Fruit fly (Drosophila melanogaster) whole organism, embryonic: ENCODE measurements around the gene CG34429.
A peak's percentile ranks its signal among the peaks of the same experiment; 100 is the strongest.

ENCODE experiments used
- ATbp ChIP-seq: fragments of 200-800 bp; sonication (Bioruptor generic); optimal IDR thresholded peaks from 2 replicates; lab custom pipeline; 2017; ENCODE audit warnings: missing biosample characterization, mild to moderate bottlenecking, missing genetic modification characterization, missing genetic modification reagents
- Abd-B ChIP-seq: fragments of 200-800 bp; sonication (Bioruptor generic); optimal IDR thresholded peaks from 2 replicates; lab custom pipeline; 2018; ENCODE audit warnings: missing biosample characterization, mild to moderate bottlenecking, missing genetic modification characterization, moderate library complexity
- Ada2b ChIP-seq: fragments of 200-800 bp; sonication (Bioruptor generic); IDR thresholded peaks from 2 replicates; pipeline ENCODE4 v1.3.6; 2022; ENCODE audit warnings: missing biosample characterization, missing genetic modification characterization
- Awh ChIP-seq: fragments of 200-800 bp; sonication (Bioruptor generic); IDR thresholded peaks from 2 replicates; pipeline ENCODE4, ENCODE4 v1.3.6; 2022; ENCODE audit warnings: missing biosample characterization, missing genetic modification characterization
- B-H2 ChIP-seq: fragments of 200-800 bp; sonication (Bioruptor generic); optimal IDR thresholded peaks from 2 replicates; lab custom pipeline; 2018; ENCODE audit warnings: missing biosample characterization, mild to moderate bottlenecking, missing genetic modification characterization
- Bgb ChIP-seq: fragments of 200-800 bp; sonication (Bioruptor generic); IDR thresholded peaks from 2 replicates; pipeline ENCODE4 v1.3.6; 2022; ENCODE audit warnings: missing biosample characterization, missing genetic modification characterization; ENCODE audit not compliant: partially characterized antibody
- CG10462 ChIP-seq: fragments of 200-800 bp; sonication (Bioruptor generic); optimal IDR thresholded peaks from 2 replicates; lab custom pipeline; 2016; ENCODE audit warnings: missing biosample characterization, missing genetic modification characterization
- CG1233 ChIP-seq: fragments of 200-800 bp; sonication (Bioruptor generic); optimal IDR thresholded peaks from 4 replicates; lab custom pipeline; 2018; ENCODE audit warnings: missing biosample characterization, mild to moderate bottlenecking, missing genetic modification characterization
- CG15479 ChIP-seq: fragments of 200-800 bp; sonication (Bioruptor generic); optimal IDR thresholded peaks from 3 replicates; lab custom pipeline; 2019; ENCODE audit warnings: missing biosample characterization, mild to moderate bottlenecking, missing genetic modification characterization, moderate library complexity
- CG17829 ChIP-seq: fragments of 200-800 bp; optimal IDR thresholded peaks from 2 replicates; lab custom pipeline; 2019; ENCODE audit warnings: missing biosample characterization, mild to moderate bottlenecking, missing genetic modification characterization, moderate library complexity
- CG18476 ChIP-seq: fragments of 200-800 bp; sonication (Bioruptor generic); optimal IDR thresholded peaks from 2 replicates; lab custom pipeline; 2016; ENCODE audit warnings: missing biosample characterization, mild to moderate bottlenecking, missing genetic modification characterization
- CG2202 ChIP-seq: fragments of 200-800 bp; sonication (Bioruptor generic); optimal IDR thresholded peaks from 2 replicates; lab custom pipeline; 2018; ENCODE audit warnings: missing biosample characterization, mild to moderate bottlenecking, missing genetic modification characterization
- CG2712 ChIP-seq: fragments of 200-800 bp; optimal IDR thresholded peaks from 3 replicates; lab custom pipeline; 2019; ENCODE audit warnings: missing biosample characterization, mild to moderate bottlenecking, missing genetic modification characterization, moderate library complexity
- CG3065 ChIP-seq: fragments of 200-800 bp; sonication (Bioruptor generic); optimal IDR thresholded peaks from 2 replicates; lab custom pipeline; 2016; ENCODE audit warnings: missing biosample characterization, missing genetic modification characterization
- CG32532 ChIP-seq: fragments of 200-800 bp; sonication (Bioruptor generic); IDR thresholded peaks from 2 replicates; pipeline ENCODE4 v1.3.6; 2022; ENCODE audit warnings: missing biosample characterization, missing genetic modification characterization
- CG33557 ChIP-seq: fragments of 200-800 bp; sonication (Bioruptor generic); optimal IDR thresholded peaks from 2 replicates; lab custom pipeline; 2019; ENCODE audit warnings: missing biosample characterization, mild to moderate bottlenecking, missing genetic modification characterization, moderate library complexity
- CG3407 ChIP-seq: fragments of 200-800 bp; sonication (Bioruptor generic); optimal IDR thresholded peaks from 2 replicates; lab custom pipeline; 2018; ENCODE audit warnings: missing biosample characterization, mild to moderate bottlenecking, missing genetic modification characterization
- CG4282 ChIP-seq: fragments of 200-800 bp; sonication (Bioruptor generic); optimal IDR thresholded peaks from 2 replicates; lab custom pipeline; 2016; ENCODE audit warnings: missing biosample characterization, missing genetic modification characterization
- CG7928 ChIP-seq: fragments of 200-800 bp; sonication (Bioruptor generic); optimal IDR thresholded peaks from 2 replicates; lab custom pipeline; 2017; ENCODE audit warnings: missing biosample characterization, mild to moderate bottlenecking, missing genetic modification characterization
- CG8944 ChIP-seq: fragments of 200-800 bp; sonication (Bioruptor generic); optimal IDR thresholded peaks from 3 replicates; lab custom pipeline; 2016; ENCODE audit warnings: missing biosample characterization, missing genetic modification characterization
- CTCF ChIP-seq: fragments of 200-800 bp; sonication (Bioruptor generic); optimal IDR thresholded peaks from 2 replicates; lab custom pipeline; 2017; ENCODE audit warnings: missing biosample characterization, mild to moderate bottlenecking, missing genetic modification characterization, moderate library complexity
- CrebB ChIP-seq: fragments of 200-800 bp; sonication (Bioruptor generic); optimal IDR thresholded peaks from 3 replicates; lab custom pipeline; 2018; ENCODE audit warnings: missing biosample characterization, mild to moderate bottlenecking, missing genetic modification characterization
- Dip2 ChIP-seq: fragments of 200-800 bp; sonication (Bioruptor generic); IDR thresholded peaks from 2 replicates; pipeline ENCODE4 v1.3.6; 2022; ENCODE audit warnings: missing biosample characterization, missing genetic modification characterization
- Dref ChIP-seq: fragments of 200-800 bp; sonication (Bioruptor generic); IDR thresholded peaks from 2 replicates; pipeline ENCODE4 v1.3.6; 2022; ENCODE audit warnings: missing biosample characterization, missing genetic modification characterization
- HLH4C ChIP-seq: fragments of 200-800 bp; sonication (Bioruptor generic); IDR thresholded peaks from 3 replicates; pipeline ENCODE4 v1.3.6; 2022; ENCODE audit warnings: missing biosample characterization, missing genetic modification characterization; ENCODE audit not compliant: partially characterized antibody
- HLH54F ChIP-seq: fragments of 200-800 bp; sonication (Bioruptor generic); optimal IDR thresholded peaks from 3 replicates; lab custom pipeline; 2016; ENCODE audit warnings: missing biosample characterization, missing genetic modification characterization
- HmgZ ChIP-seq: fragments of 200-800 bp; sonication (Bioruptor generic); optimal IDR thresholded peaks from 2 replicates; lab custom pipeline; 2018; ENCODE audit warnings: missing biosample characterization, mild to moderate bottlenecking, missing genetic modification characterization
- Hsf ChIP-seq: fragments of 200-800 bp; sonication (Bioruptor generic); optimal IDR thresholded peaks from 3 replicates; lab custom pipeline; 2016; ENCODE audit warnings: missing biosample characterization, missing genetic modification characterization
- Mad ChIP-seq: fragments of 200-800 bp; sonication (Bioruptor generic); optimal IDR thresholded peaks from 2 replicates; lab custom pipeline; 2016; ENCODE audit warnings: missing biosample characterization, missing genetic modification characterization
- NFAT ChIP-seq: fragments of 200-800 bp; sonication (Bioruptor generic); IDR thresholded peaks from 2 replicates; pipeline ENCODE4 v1.3.6; 2022; ENCODE audit warnings: missing biosample characterization, missing genetic modification characterization
- Nf-YB ChIP-seq: fragments of 200-800 bp; sonication (Bioruptor generic); optimal IDR thresholded peaks from 3 replicates; lab custom pipeline; 2019; ENCODE audit warnings: missing biosample characterization, mild to moderate bottlenecking, missing genetic modification characterization, moderate library complexity
- NfI ChIP-seq: fragments of 200-800 bp; sonication (Bioruptor generic); optimal IDR thresholded peaks from 3 replicates; lab custom pipeline; 2018; ENCODE audit warnings: missing biosample characterization, mild to moderate bottlenecking, missing genetic modification characterization, moderate library complexity
- PHDP ChIP-seq: fragments of 200-800 bp; sonication (Bioruptor generic); optimal IDR thresholded peaks from 3 replicates; lab custom pipeline; 2018; ENCODE audit warnings: missing biosample characterization, mild to moderate bottlenecking, missing genetic modification characterization, moderate library complexity
- Sox102F ChIP-seq: fragments of 200-800 bp; sonication (Bioruptor generic); optimal IDR thresholded peaks from 2 replicates; lab custom pipeline; 2018; ENCODE audit warnings: missing biosample characterization, mild to moderate bottlenecking, missing genetic modification characterization, moderate library complexity
- Tbp ChIP-seq: fragments of >200 bp; optimal IDR thresholded peaks from 2 replicates; lab custom pipeline; 2018; ENCODE audit warnings: missing biosample characterization, missing genetic modification characterization
- Vsx1 ChIP-seq: fragments of 200-800 bp; sonication (Bioruptor generic); optimal IDR thresholded peaks from 2 replicates; lab custom pipeline; 2017; ENCODE audit warnings: missing biosample characterization, mild to moderate bottlenecking, missing genetic modification characterization, missing genetic modification reagents
- Xbp1 ChIP-seq: fragments of 200-800 bp; sonication (Bioruptor generic); optimal IDR thresholded peaks from 3 replicates; lab custom pipeline; 2016; ENCODE audit warnings: missing biosample characterization, mild to moderate bottlenecking, missing genetic modification characterization
- abd-A ChIP-seq: fragments of 200-800 bp; sonication (Bioruptor generic); optimal IDR thresholded peaks from 3 replicates; lab custom pipeline; 2019; ENCODE audit warnings: missing biosample characterization, mild to moderate bottlenecking, missing genetic modification characterization, moderate library complexity
- ap ChIP-seq: fragments of 200-800 bp; sonication (Bioruptor generic); IDR thresholded peaks from 2 replicates; pipeline ENCODE4 v1.3.6; 2022; ENCODE audit warnings: missing biosample characterization, missing genetic modification characterization
- ash1 ChIP-seq: fragments of 200-800 bp; sonication (Bioruptor generic); optimal IDR thresholded peaks from 2 replicates; lab custom pipeline; 2018; ENCODE audit warnings: missing biosample characterization, mild to moderate bottlenecking, missing genetic modification characterization
- btn ChIP-seq: fragments of 200-800 bp; sonication (Bioruptor generic); optimal IDR thresholded peaks from 2 replicates; lab custom pipeline; 2016; ENCODE audit warnings: missing biosample characterization, missing genetic modification characterization
- eve ChIP-seq, 2 experiments: fragments of >200 bp; optimal IDR thresholded peaks; 2 replicates each; lab custom pipeline; 2017; ENCODE audit warnings: missing biosample characterization in 2 of 2, missing genetic modification characterization in 2 of 2
- gcm2 ChIP-seq: fragments of 200-800 bp; sonication (Bioruptor generic); optimal IDR thresholded peaks from 2 replicates; lab custom pipeline; 2016; ENCODE audit warnings: missing biosample characterization, missing genetic modification characterization
- gem ChIP-seq: fragments of 200-800 bp; sonication (Bioruptor generic); optimal IDR thresholded peaks from 2 replicates; lab custom pipeline; 2019; ENCODE audit warnings: missing biosample characterization, mild to moderate bottlenecking, missing genetic modification characterization, moderate library complexity
- ind ChIP-seq: fragments of 200-800 bp; sonication (Bioruptor generic); optimal IDR thresholded peaks from 3 replicates; lab custom pipeline; 2016; ENCODE audit warnings: missing biosample characterization, missing genetic modification characterization
- kay ChIP-seq: fragments of 200-800 bp; sonication (Bioruptor generic); optimal IDR thresholded peaks from 2 replicates; lab custom pipeline; 2016; ENCODE audit warnings: missing biosample characterization, missing genetic modification characterization
- lov ChIP-seq, 2 experiments: fragments of 200-800 bp in 1 of 2; fragments of >200 bp in 1 of 2; sonication (Bioruptor generic) in 1 of 2; IDR thresholded peaks in 1 of 2; optimal IDR thresholded peaks in 1 of 2; 2 replicates in 1 of 2; 3 replicates in 1 of 2; pipeline versions ENCODE4 v1.3.6 to Lab custom; 2017 to 2022; ENCODE audit warnings: missing biosample characterization in 1 of 2, missing genetic modification characterization in 1 of 2
- p53 ChIP-seq: fragments of 200-800 bp; sonication (Bioruptor generic); optimal IDR thresholded peaks from 2 replicates; lab custom pipeline; 2016; ENCODE audit warnings: missing biosample characterization, missing genetic modification characterization
- sima ChIP-seq: fragments of 200-800 bp; sonication (Bioruptor generic); optimal IDR thresholded peaks from 2 replicates; lab custom pipeline; 2016; ENCODE audit warnings: missing biosample characterization, missing genetic modification characterization
- sr ChIP-seq: fragments of 200-800 bp; sonication (Bioruptor generic); IDR thresholded peaks from 3 replicates; pipeline ENCODE4 v1.3.6; 2022; ENCODE audit warnings: missing biosample characterization, missing genetic modification characterization

The CG34429 gene

dm6 chr3L:13036706-13037457 is 26.0 kb upstream of the CG34429 start, which contains the start of gene Srrm1 (continued):
- TF ChIP-seq CG2202 (tag; lab: Kevin White, UChicago) = no peak
- no peak for TF ChIP-seq CG15479
- TF ChIP-seq CG18476 (GFP tag; lab: Kevin White, UChicago) = no peak
- TF ChIP-seq btn (GFP tag; lab: Kevin White, UChicago) = no peak
- peak; percentile 41 for TF ChIP-seq ind (GFP tag; lab: Kevin White, UChicago)
- TF ChIP-seq sima (GFP tag; lab: Kevin White, UChicago) = no peak
- TF ChIP-seq NfI = peak; percentile 40
- TF ChIP-seq CG10462 = no peak
- peak; percentile 41 for TF ChIP-seq CG32532 (GFP tag; lab: Robert Waterston, UW)
- peak; percentile 53 for TF ChIP-seq Xbp1 (GFP tag; lab: Kevin White, UChicago)
- TF ChIP-seq NFAT (GFP tag; lab: Robert Waterston, UW) = peak; percentile 41; the same call in 1 of the 2 replicates
- peak; percentile 47 for TF ChIP-seq p53 (GFP tag; lab: Kevin White, UChicago)
- peak; percentile 93 for TF ChIP-seq Bgb (GFP tag; lab: Robert Waterston, UW)
- TF ChIP-seq CG33557 (GFP tag; lab: Kevin White, UChicago) = peak; percentile 38
- peak; percentile 17 for TF ChIP-seq abd-A (tag; lab: Kevin White, UChicago)
- TF ChIP-seq lov (optimal IDR thresholded peaks at IDR 0.05; lab: Kevin White, UChicago) = no peak
- TF ChIP-seq lov (GFP tag; IDR thresholded peaks at IDR 0.05; lab: Robert Waterston, UW) = no peak
- no peak for TF ChIP-seq CG3065
- TF ChIP-seq Hsf (GFP tag; lab: Kevin White, UChicago) = peak; percentile 52
- no peak for TF ChIP-seq Vsx1 (GFP tag; lab: Kevin White, UChicago)
- peak; percentile 97 for TF ChIP-seq Dref (GFP tag; lab: Robert Waterston, UW)
- TF ChIP-seq gcm2 (GFP tag; lab: Kevin White, UChicago) = peak; percentile 25
- no peak for TF ChIP-seq Dip2
- TF ChIP-seq Mad (GFP tag; lab: Kevin White, UChicago) = peak; percentile 27
- TF ChIP-seq B-H2 (GFP tag; lab: Kevin White, UChicago) = peak; percentile 39
- TF ChIP-seq CG7928 (GFP tag; lab: Kevin White, UChicago) = peak; percentile 3
- TF ChIP-seq sr (GFP tag; lab: Robert Waterston, UW) = no peak
- no peak for TF ChIP-seq Tbp (GFP tag; lab: Kevin White, UChicago)
- peak; percentile 46 for TF ChIP-seq CG17829 (tag; lab: Kevin White, UChicago)
- no peak for TF ChIP-seq Nf-YB (GFP tag; lab: Kevin White, UChicago)
- TF ChIP-seq ap (GFP tag; lab: Robert Waterston, UW) = no peak
- TF ChIP-seq CG8944 (GFP tag; lab: Kevin White, UChicago) = peak; percentile 34
- peak; percentile 64 for TF ChIP-seq HLH54F (GFP tag; lab: Kevin White, UChicago)
- TF ChIP-seq Ada2b = no peak
- TF ChIP-seq ash1 (GFP tag; lab: Kevin White, UChicago) = no peak
- TF ChIP-seq CrebB (tag; lab: Kevin White, UChicago) = peak; percentile 24
- peak; percentile 67 for TF ChIP-seq CTCF (GFP tag; lab: Kevin White, UChicago)
- no peak for TF ChIP-seq kay (GFP tag; lab: Kevin White, UChicago)
- peak; percentile 28 for TF ChIP-seq CG2712 (tag; lab: Kevin White, UChicago)
- TF ChIP-seq CG4282 (GFP tag; lab: Kevin White, UChicago) = peak; percentile 46
- TF ChIP-seq Sox102F (GFP tag; lab: Kevin White, UChicago) = no peak
- peak; percentile 87 for TF ChIP-seq HLH4C (GFP tag; lab: Robert Waterston, UW)
- TF ChIP-seq CG3407 = no peak
- no peak for TF ChIP-seq CG1233 (GFP tag; lab: Kevin White, UChicago)
- no peak for TF ChIP-seq Awh (GFP tag; lab: Robert Waterston, UW)
- TF ChIP-seq Abd-B (GFP tag; lab: Kevin White, UChicago) = peak; percentile 23
- TF ChIP-seq ATbp (GFP tag; lab: Kevin White, UChicago) = no peak
- TF ChIP-seq gem = peak; percentile 25
- TF ChIP-seq PHDP = no peak
- peak; percentile 63 for TF ChIP-seq HmgZ (tag; lab: Kevin White, UChicago)
- no peak for TF ChIP-seq eve (GFP tag; optimal IDR thresholded peaks at IDR 0.05; lab: Kevin White, UChicago)
